Worm (Caenorhabditis elegans) whole organism, mixed stage, embryonic: Measurements from ENCODE around the gene gcy-6.

Experiments used
- blmp-1 ChIP-seq: fragments of 150-350 bp; optimal IDR thresholded peaks from 2 replicates; lab custom pipeline; 2014; ENCODE audit warnings: missing biosample characterization, missing genetic modification characterization
- flh-1 ChIP-seq: fragments of 200-800 bp; sonication (Bioruptor generic); optimal IDR thresholded peaks from 2 replicates; lab custom pipeline; 2018; ENCODE audit warnings: mild to moderate bottlenecking, missing genetic modification characterization, moderate library complexity, missing compliant biosample characterization
- tbx-8 ChIP-seq: fragments of 200-800 bp; sonication (Bioruptor generic); optimal IDR thresholded peaks from 2 replicates; lab custom pipeline; 2018; ENCODE audit warnings: mild to moderate bottlenecking, missing genetic modification characterization, moderate library complexity, missing compliant biosample characterization

DNA sequence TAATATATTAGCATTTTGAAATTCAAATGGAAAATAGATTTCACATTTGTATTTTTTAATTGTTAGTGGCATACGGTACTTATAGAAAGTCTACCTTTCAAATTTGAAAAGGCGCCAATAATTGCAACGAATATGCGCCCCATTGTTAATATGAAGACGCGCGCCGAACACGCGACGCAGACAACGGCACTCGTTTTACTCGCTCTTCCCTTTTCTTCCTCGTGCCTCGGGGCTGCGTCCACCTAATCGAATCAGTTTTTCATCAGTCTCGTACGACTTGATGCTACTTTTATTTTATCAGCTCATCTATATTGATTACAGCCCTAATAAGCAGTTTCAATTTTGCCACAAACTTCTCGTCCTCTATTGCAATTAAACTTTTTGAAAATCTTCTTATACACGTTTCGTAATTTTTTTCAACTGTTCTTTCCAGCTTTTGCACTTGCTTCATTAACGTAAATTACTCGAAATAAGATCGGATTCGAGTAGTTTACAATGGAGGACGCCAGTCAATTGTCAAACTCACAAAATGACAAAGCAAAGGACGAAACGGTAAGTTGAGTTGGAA is 48.1 kb upstream of the gcy-6 start, which contains the start of gene cash-1:
- TF ChIP-seq flh-1 (GFP tag; lab: Kevin White, UChicago) (no peak), blmp-1 (tag; lab: Kevin White, UChicago) (no peak), tbx-8 (no peak)
